Worm (Caenorhabditis elegans): ENCODE data around the gene nlp-45.
A peak's percentile ranks its signal among the peaks of the same experiment; 100 is the strongest.

Gene nlp-45

ce11 chrX:2294198-2294800 lies 43.8 kb downstream of the nlp-45 start, which contains the start of gene T10H10.2:
T10H10.2 (plus strand) TSS chrX:2294750.
- TF ChIP-seq blmp-1 (tag; optimal IDR thresholded peaks at IDR 0.05) (peak; percentile 51), skn-1 (tag; optimal IDR thresholded peaks at IDR 0.05) (no peak)

ce11 chrX:2287977-2288387 lies 50.1 kb downstream of the nlp-45 start:
- TF ChIP-seq elt-3 (tag; optimal IDR thresholded peaks at IDR 0.05) (peak in 1 of 6 experiments; percentile 35), nhr-19 (GFP tag; conservative IDR thresholded peaks at IDR 0.05) (no peak), fkh-10 (GFP tag; optimal IDR thresholded peaks at IDR 0.05) (no peak), mab-9 (GFP tag; IDR thresholded peaks at IDR 0.05) (no peak), hlh-4 (tag; optimal IDR thresholded peaks at IDR 0.05) (no peak), nhr-71 (tag; optimal IDR thresholded peaks at IDR 0.05) (peak; percentile 9), fkh-8 (tag; optimal IDR thresholded peaks at IDR 0.05) (no peak), lin-14 (GFP tag; optimal IDR thresholded peaks at IDR 0.05) (peak; percentile 80), hlh-17 (GFP tag; optimal IDR thresholded peaks at IDR 0.05; ENCODE audit: borderline replicate concordance) (no peak), dsc-1 (tag; optimal IDR thresholded peaks at IDR 0.05) (peak; percentile 22), lir-3 (tag; optimal IDR thresholded peaks at IDR 0.05; ENCODE audit: poor library complexity) (no peak), unc-86 (tag; optimal IDR thresholded peaks at IDR 0.05) (no peak), lsy-2 (tag; optimal IDR thresholded peaks at IDR 0.05) (peak in 1 of 2 experiments; percentile 35), snu-23 (GFP tag; optimal IDR thresholded peaks at IDR 0.05) (peak; percentile 35), lin-35 (GFP tag; optimal IDR thresholded peaks at IDR 0.05) (peak in 1 of 2 experiments; percentile 32), C16A3.4 (tag; optimal IDR thresholded peaks at IDR 0.05) (no peak), nhr-85 (tag) (peak; percentile 73), aha-1 (tag; optimal IDR thresholded peaks at IDR 0.05) (no peak), skn-1 (tag; optimal IDR thresholded peaks at IDR 0.05) (peak; percentile 43), rnt-1 (tag; optimal IDR thresholded peaks at IDR 0.05) (peak; percentile 32), efl-1 (optimal IDR thresholded peaks at IDR 0.05) (no peak), efl-1 (GFP tag; optimal IDR thresholded peaks at IDR 0.05 in 1 of 2) (peak in 1 of 2 experiments; percentile 83), mep-1 (tag; optimal IDR thresholded peaks at IDR 0.05) (peak; percentile 64), elt-2 (tag; optimal IDR thresholded peaks at IDR 0.05) (peak; percentile 27), C34B4.2 (tag; optimal IDR thresholded peaks at IDR 0.05) (no peak), nhr-20 (tag; optimal IDR thresholded peaks at IDR 0.05) (peak; percentile 6), blmp-1 (tag; optimal IDR thresholded peaks at IDR 0.05) (peak; percentile 50), hpl-2 (GFP tag; optimal IDR thresholded peaks at IDR 0.05) (no peak), grh-1 (GFP tag; IDR thresholded peaks at IDR 0.05) (no peak)

Data from whole organism, L1 larva.